Worm (Caenorhabditis elegans): Measurements from ENCODE around the gene rpl-43.

Gene rpl-43

DNA sequence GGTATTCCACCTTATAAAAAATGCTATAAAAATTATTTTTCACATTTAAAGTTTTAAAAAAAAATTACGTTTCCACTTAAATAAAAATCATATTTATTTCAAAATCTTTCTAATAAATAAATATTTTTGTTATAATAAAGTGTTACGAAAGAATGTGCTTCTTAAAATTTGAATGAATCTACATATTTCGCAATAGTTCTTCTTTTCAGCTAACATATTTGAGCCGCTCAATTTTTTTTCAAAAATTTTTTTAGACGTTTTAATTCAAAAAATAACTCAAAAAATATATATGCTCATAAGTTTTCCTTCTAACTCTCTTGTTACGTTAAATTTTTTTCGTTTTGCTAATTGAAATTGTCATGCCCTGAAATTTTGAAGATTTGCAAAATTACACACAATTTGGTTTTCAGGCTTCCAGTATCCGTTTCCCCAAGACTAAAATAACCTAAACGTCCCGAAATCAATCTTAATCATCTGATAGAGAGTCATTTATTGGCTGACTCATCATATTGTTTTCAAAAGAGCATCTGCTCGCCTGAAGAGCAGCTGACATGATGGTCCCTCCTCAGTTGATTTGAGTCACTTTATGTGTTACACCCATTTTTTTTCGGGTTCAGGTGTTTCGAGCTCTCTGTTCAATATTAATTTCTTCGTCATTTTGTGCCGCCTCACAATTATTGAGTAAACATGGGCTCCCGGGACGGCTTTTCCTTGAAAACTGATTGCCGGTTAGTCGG, 23.3 kb downstream of the rpl-43 start, which contains the start of gene efhd-1:
Gene efhd-1, plus strand, starts transcription at position 582 of the 737 bp plus-strand sequence.
- TF ChIP-seq nhr-43 (tag; optimal IDR thresholded peaks at IDR 0.05; ENCODE audit: poor library complexity, severe bottlenecking): no peak
- no peak for TF ChIP-seq R02D3.7 (tag; optimal IDR thresholded peaks at IDR 0.05)
- no peak for TF ChIP-seq nhr-237 (tag; optimal IDR thresholded peaks at IDR 0.05)
- TF ChIP-seq egl-5 (tag; optimal IDR thresholded peaks at IDR 0.05): peak; percentile 0
- no peak for TF ChIP-seq unc-39 (tag; optimal IDR thresholded peaks at IDR 0.05)
- no peak for TF ChIP-seq ZK546.5 (tag; optimal IDR thresholded peaks at IDR 0.05)
- no peak for TF ChIP-seq nhr-11 (tag; optimal IDR thresholded peaks at IDR 0.05)
- no peak for TF ChIP-seq aly-2 (tag; optimal IDR thresholded peaks at IDR 0.05)
- TF ChIP-seq ceh-9 (tag; optimal IDR thresholded peaks at IDR 0.05): no peak

DNA sequence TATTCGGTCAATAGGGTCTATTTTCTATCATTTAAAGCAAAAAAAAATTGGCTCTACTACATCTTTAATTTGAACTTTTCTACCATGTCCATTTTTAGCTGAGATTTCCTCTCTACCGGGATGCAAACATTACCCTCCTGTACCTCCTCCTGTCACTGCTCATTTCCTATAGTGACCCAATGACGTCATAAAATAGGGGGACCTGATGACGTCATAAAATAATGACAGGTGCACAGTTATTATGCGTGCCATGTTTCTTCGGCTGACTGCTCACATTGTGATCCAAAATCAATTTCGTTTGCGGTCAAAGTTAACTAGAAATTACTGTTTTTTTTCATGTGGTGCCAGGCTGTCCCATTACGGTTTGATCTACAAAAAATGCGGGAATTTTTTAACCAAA, 31.8 kb downstream of the rpl-43 start:
- TF ChIP-seq elt-3 (tag; optimal IDR thresholded peaks at IDR 0.05) (no peak), aly-2 (tag; optimal IDR thresholded peaks at IDR 0.05) (no peak)

DNA sequence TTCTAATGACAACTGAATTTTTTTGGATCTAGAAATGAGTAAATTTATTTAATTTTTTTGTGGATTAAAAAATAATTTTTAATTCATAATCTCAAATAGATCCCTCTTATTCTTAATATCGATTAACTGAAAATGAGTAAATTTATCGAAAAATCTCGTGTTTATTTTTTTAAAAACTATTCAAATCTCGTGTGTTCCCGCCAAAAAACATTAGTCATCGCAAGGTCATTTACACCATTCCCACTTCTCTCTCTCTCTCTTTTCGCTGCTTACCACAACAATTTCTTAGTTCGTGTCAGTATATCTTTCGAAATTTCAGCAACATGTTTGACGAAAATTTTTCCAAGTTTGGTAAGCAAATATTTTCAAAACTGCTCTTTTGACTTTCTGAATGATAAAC, 32.4 kb downstream of the rpl-43 start:
- no peak for TF ChIP-seq nhr-237 (tag; optimal IDR thresholded peaks at IDR 0.05)
- no peak for TF ChIP-seq ztf-4 (tag; optimal IDR thresholded peaks at IDR 0.05)
- no peak for TF ChIP-seq snpc-4 (tag; optimal IDR thresholded peaks at IDR 0.05)
- TF ChIP-seq pqm-1 (tag; optimal IDR thresholded peaks at IDR 0.05): no peak
- no peak for TF ChIP-seq pha-4 (tag; optimal IDR thresholded peaks at IDR 0.05)
- TF ChIP-seq elt-3 (tag; optimal IDR thresholded peaks at IDR 0.05): no peak
- no peak for TF ChIP-seq nfya-1 (tag; optimal IDR thresholded peaks at IDR 0.05; ENCODE audit: insufficient read depth)
- no peak for TF ChIP-seq ztf-11 (tag; optimal IDR thresholded peaks at IDR 0.05)
- no peak for TF ChIP-seq mdl-1 (tag; optimal IDR thresholded peaks at IDR 0.05)
- TF ChIP-seq nhr-76 (tag; optimal IDR thresholded peaks at IDR 0.05): no peak
- TF ChIP-seq ZK546.5 (tag; optimal IDR thresholded peaks at IDR 0.05): no peak
- TF ChIP-seq nhr-11 (tag; optimal IDR thresholded peaks at IDR 0.05): no peak
- TF ChIP-seq eor-1 (tag; optimal IDR thresholded peaks at IDR 0.05): no peak
- no peak for TF ChIP-seq aly-2 (tag; optimal IDR thresholded peaks at IDR 0.05)
- no peak for TF ChIP-seq ceh-9 (tag; optimal IDR thresholded peaks at IDR 0.05)

DNA sequence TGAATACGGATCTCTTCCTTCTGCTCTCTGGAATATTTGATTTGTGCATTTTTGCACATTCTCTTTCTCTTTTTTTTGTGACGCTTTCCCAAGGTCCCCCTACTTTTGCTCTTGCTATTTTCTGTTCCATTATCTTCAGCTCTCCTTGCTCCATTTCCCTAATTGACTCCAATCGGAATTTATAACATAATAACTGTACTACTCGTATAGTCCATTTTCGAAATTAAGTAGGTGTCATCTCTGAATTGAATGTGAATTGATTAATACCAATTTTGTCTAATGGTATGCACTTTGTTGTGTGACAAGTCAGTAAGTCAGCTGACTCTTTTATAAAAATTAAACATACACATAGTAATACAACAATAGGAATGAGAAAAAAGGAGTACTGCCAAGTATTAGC, 40.8 kb downstream of the rpl-43 start:
- no peak for TF ChIP-seq zag-1 (tag; optimal IDR thresholded peaks at IDR 0.05)
- no peak for TF ChIP-seq elt-3 (tag; optimal IDR thresholded peaks at IDR 0.05)
- TF ChIP-seq sea-2 (GFP tag; optimal IDR thresholded peaks at IDR 0.05): no peak
- TF ChIP-seq nhr-23 (tag; optimal IDR thresholded peaks at IDR 0.05): no peak
- TF ChIP-seq ama-1 (optimal IDR thresholded peaks at IDR 0.05): no peak
- TF ChIP-seq snpc-4 (tag; optimal IDR thresholded peaks at IDR 0.05): no peak
- no peak for TF ChIP-seq skn-1 (tag; optimal IDR thresholded peaks at IDR 0.05)

DNA sequence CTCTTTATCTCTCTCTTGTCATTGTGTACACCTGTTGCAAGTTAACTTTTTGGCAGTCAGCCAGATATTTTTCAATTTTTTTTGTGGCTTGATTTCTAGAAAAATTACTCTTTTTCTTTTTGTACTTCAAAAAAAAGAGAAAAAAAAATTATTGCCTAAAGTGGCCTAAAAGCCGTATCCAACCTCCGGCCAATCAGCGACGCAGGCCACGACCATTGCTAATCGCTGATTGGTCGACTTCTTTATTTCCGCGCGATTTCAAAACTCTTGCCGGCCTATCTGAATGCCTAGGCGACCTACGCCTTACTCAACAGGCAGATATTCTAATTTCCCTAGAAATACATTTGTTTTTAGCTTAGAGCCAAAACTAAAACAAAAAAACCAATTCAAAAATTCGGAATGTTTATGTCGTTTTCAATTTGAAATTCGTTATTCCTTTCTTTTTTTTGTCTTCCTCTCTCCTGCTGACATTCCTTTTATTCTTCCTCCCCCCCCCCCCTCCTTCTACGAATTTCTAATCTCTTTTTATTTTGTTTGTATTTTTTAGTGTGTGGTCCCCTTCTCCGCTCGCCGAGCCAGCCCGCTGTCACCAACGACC, 42.5 kb downstream of the rpl-43 start, which contains the start of gene ace-4:
Gene ace-4, plus strand, starts transcription at position 548 of the 598 bp plus-strand sequence.
- no peak for TF ChIP-seq daf-12 (tag; optimal IDR thresholded peaks at IDR 0.05)
- no peak for TF ChIP-seq fkh-10 (GFP tag; optimal IDR thresholded peaks at IDR 0.05)
- peak; percentile 63 for TF ChIP-seq nfya-1 (tag; optimal IDR thresholded peaks at IDR 0.05; ENCODE audit: insufficient read depth)

Measured in whole organism, L3 larva.